Fruit fly (Drosophila melanogaster): ENCODE data around the gene Nup160.

The Nup160 gene

dm6 chr2L:11175393-11176258, 52.0 kb downstream of the Nup160 start:
- TF ChIP-seq h (GFP tag; optimal IDR thresholded peaks at IDR 0.05) (peak; percentile 17), Hr78 (GFP tag; optimal IDR thresholded peaks at IDR 0.05) (no peak), tai (GFP tag; optimal IDR thresholded peaks at IDR 0.05) (peak; percentile 28), Vsx2 (GFP tag; optimal IDR thresholded peaks at IDR 0.05; ENCODE audit: partially characterized antibody) (no peak), OdsH (GFP tag; optimal IDR thresholded peaks at IDR 0.05) (peak; percentile 34), Dif (GFP tag; optimal IDR thresholded peaks at IDR 0.05; ENCODE audit: partially characterized antibody) (no peak), ey (GFP tag; optimal IDR thresholded peaks at IDR 0.05) (peak; percentile 54), HLH106 (tag; optimal IDR thresholded peaks at IDR 0.05) (no peak), Mio (GFP tag; optimal IDR thresholded peaks at IDR 0.05) (no peak), Dfd (GFP tag; optimal IDR thresholded peaks at IDR 0.05) (no peak), woc (GFP tag; optimal IDR thresholded peaks at IDR 0.05) (peak; percentile 70), CG9705 (GFP tag; optimal IDR thresholded peaks at IDR 0.05) (no peak), dsf (GFP tag; optimal IDR thresholded peaks at IDR 0.05; ENCODE audit: borderline replicate concordance) (no peak), rgr (GFP tag; optimal IDR thresholded peaks at IDR 0.05) (peak; percentile 54), lola (GFP tag; optimal IDR thresholded peaks at IDR 0.05) (no peak), Rel (GFP tag; optimal IDR thresholded peaks at IDR 0.05) (no peak), Rel (tag; optimal IDR thresholded peaks at IDR 0.05) (no peak), Hr83 (GFP tag; optimal IDR thresholded peaks at IDR 0.05; ENCODE audit: poor library complexity, severe bottlenecking) (no peak), CG32264 (GFP tag; optimal IDR thresholded peaks at IDR 0.05) (no peak), fru (GFP tag; optimal IDR thresholded peaks at IDR 0.05) (peak; percentile 65), Hnf4 (GFP tag; optimal IDR thresholded peaks at IDR 0.05) (no peak), GATAd (GFP tag; optimal IDR thresholded peaks at IDR 0.05) (no peak), psq (GFP tag; optimal IDR thresholded peaks at IDR 0.05) (peak; percentile 73), br (GFP tag; optimal IDR thresholded peaks at IDR 0.05) (no peak), pan (optimal IDR thresholded peaks at IDR 0.05) (no peak), foxo (GFP tag; optimal IDR thresholded peaks at IDR 0.05) (peak in 1 of 2 experiments; percentile 35), jim (GFP tag; optimal IDR thresholded peaks at IDR 0.05) (peak; percentile 16), CrebA (GFP tag; optimal IDR thresholded peaks at IDR 0.05; ENCODE audit: borderline replicate concordance) (no peak), dmrt93B (GFP tag; optimal IDR thresholded peaks at IDR 0.05) (no peak), N (GFP tag; optimal IDR thresholded peaks at IDR 0.05) (no peak), brk (GFP tag; optimal IDR thresholded peaks at IDR 0.05) (no peak), Abd-B (GFP tag; optimal IDR thresholded peaks at IDR 0.05) (no peak), usp (GFP tag; optimal IDR thresholded peaks at IDR 0.05) (no peak), Myc (optimal IDR thresholded peaks at IDR 0.05) (no peak), dl (GFP tag; optimal IDR thresholded peaks at IDR 0.05; ENCODE audit: insufficient read depth in 1 of 2, partially characterized antibody in 2 of 2) (peak in 1 of 2 experiments; percentile 31), sage (GFP tag; optimal IDR thresholded peaks at IDR 0.05) (no peak), sv (GFP tag; optimal IDR thresholded peaks at IDR 0.05) (no peak), Sp1 (GFP tag; optimal IDR thresholded peaks at IDR 0.05) (peak; percentile 43), Jra (GFP tag; optimal IDR thresholded peaks at IDR 0.05) (no peak)

DNA sequence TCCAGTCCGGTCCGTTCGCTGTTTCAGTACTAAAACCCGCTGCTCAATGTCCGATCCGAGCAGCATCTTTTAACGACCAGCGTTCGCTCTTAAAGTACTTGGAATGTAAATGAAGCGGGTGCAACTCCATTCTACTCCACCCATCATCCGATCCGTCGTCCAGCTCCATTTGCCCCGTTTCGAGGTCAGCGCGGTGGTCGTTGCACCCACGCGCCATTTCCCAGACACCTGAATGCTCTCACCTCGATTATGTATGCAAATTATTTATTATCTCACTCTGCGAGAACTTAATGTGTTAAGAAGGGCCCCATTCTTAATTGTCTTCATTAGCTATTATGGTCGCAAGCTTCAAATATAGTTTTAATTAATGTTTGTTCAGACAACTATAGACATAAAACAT, 54.8 kb downstream of the Nup160 start:
- TF ChIP-seq brk (GFP tag; optimal IDR thresholded peaks at IDR 0.05), result no peak
- TF ChIP-seq Abd-B (GFP tag; optimal IDR thresholded peaks at IDR 0.05), result no peak
- no peak for TF ChIP-seq pan (optimal IDR thresholded peaks at IDR 0.05)
- no peak for TF ChIP-seq br (GFP tag; optimal IDR thresholded peaks at IDR 0.05)
- TF ChIP-seq N (GFP tag; optimal IDR thresholded peaks at IDR 0.05), result no peak
- TF ChIP-seq OdsH (GFP tag; optimal IDR thresholded peaks at IDR 0.05), result no peak
